Fruit fly (Drosophila melanogaster): ENCODE data around the gene e.

DNA sequence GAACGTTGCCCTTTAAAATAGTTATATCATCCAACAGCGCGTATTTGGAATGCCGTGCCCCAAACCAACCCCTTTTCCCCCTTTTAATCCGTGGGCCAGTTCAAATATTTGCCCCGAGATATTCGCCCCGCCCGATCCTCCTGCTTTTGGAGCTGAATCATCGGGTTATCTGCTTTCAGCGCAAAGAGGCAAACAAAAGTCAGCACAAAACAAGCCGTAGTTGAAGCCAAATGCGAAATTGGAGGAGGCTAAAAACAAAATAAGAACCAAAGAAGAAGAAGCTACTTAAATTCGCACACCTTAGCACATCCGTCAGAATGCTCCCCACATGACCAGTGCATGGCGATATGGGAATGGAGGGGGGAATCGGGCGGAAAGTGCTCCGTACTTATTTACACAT, 39.4 kb downstream of the e start:
- TF ChIP-seq psq (GFP tag; optimal IDR thresholded peaks at IDR 0.05) (no peak), sv (GFP tag; optimal IDR thresholded peaks at IDR 0.05) (no peak), Hr83 (GFP tag; optimal IDR thresholded peaks at IDR 0.05; ENCODE audit: poor library complexity, severe bottlenecking) (no peak), Abd-B (GFP tag; optimal IDR thresholded peaks at IDR 0.05) (no peak), usp (GFP tag; optimal IDR thresholded peaks at IDR 0.05) (no peak), fru (GFP tag; optimal IDR thresholded peaks at IDR 0.05) (no peak), jim (GFP tag; optimal IDR thresholded peaks at IDR 0.05) (no peak), lola (GFP tag; optimal IDR thresholded peaks at IDR 0.05) (no peak), tai (GFP tag; optimal IDR thresholded peaks at IDR 0.05) (no peak), brk (GFP tag; optimal IDR thresholded peaks at IDR 0.05) (no peak), HLH106 (tag; optimal IDR thresholded peaks at IDR 0.05) (no peak)

Data from whole organism, wandering third instar larva.